5 worm cellular contexts compared by ENCODE assay signal in the genomic region with DNA sequence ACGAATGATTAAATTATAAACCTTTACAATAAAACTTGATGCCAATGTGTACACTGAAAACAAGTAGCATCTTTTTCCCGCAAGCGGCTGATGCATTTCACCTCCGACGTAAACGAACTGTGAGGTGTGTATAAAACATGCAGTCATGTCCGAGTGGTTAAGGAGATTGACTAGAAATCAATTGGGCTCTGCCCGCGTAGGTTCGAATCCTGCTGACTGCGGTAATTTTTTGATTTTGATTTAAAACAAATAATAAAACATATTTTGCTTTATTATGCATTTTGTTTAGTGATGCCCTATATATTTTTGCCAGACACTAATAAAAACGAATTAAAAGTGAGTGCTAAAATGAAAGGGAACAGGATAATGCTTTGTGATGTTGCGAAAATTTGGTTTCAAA.
TF ChIP-seq lines count a peak whose summit lies in the region.

No protein-coding gene starts in this region.

TF ChIP-seq in whole organism, L1 larva, 84 proteins besides CTCF, POLR2A, EP300 and RAD21 (continues in another document):
- TF ChIP-seq elt-3 (tag; optimal IDR thresholded peaks at IDR 0.05; lab: Kevin White, UChicago) (no peak), nhr-19 (GFP tag; conservative IDR thresholded peaks at IDR 0.05; lab: Robert Waterston, UW) (peak; percentile 39; the same call in 1 of the 2 replicates), fkh-10 (GFP tag; optimal IDR thresholded peaks at IDR 0.05; lab: Kevin White, UChicago) (no peak), skn-1 (tag; optimal IDR thresholded peaks at IDR 0.05; lab: Kevin White, UChicago) (peak; percentile 15), unc-98 (GFP tag; IDR thresholded peaks at IDR 0.05; lab: Robert Waterston, UW) (no peak), nhr-11 (tag; optimal IDR thresholded peaks at IDR 0.05; lab: Kevin White, UChicago) (no peak), snu-23 (GFP tag; optimal IDR thresholded peaks at IDR 0.05; lab: Kevin White, UChicago) (peak; percentile 72), sup-37 (GFP tag; optimal IDR thresholded peaks at IDR 0.05; lab: Kevin White, UChicago) (no peak), lin-14 (GFP tag; optimal IDR thresholded peaks at IDR 0.05; lab: Kevin White, UChicago) (peak; percentile 27), grh-1 (GFP tag; IDR thresholded peaks at IDR 0.05; lab: Robert Waterston, UW) (no peak), nhr-76 (tag; optimal IDR thresholded peaks at IDR 0.05; lab: Kevin White, UChicago) (no peak), dsc-1 (tag; optimal IDR thresholded peaks at IDR 0.05; lab: Kevin White, UChicago) (peak; percentile 47), mep-1 (tag; optimal IDR thresholded peaks at IDR 0.05; lab: Kevin White, UChicago) (peak; percentile 47), lir-3 (tag; optimal IDR thresholded peaks at IDR 0.05; lab: Kevin White, UChicago; ENCODE audit: poor library complexity) (peak; percentile 20), irx-1 (tag; optimal IDR thresholded peaks at IDR 0.05; lab: Kevin White, UChicago) (peak; percentile 9), nhr-77 (tag; optimal IDR thresholded peaks at IDR 0.05; lab: Kevin White, UChicago) (no peak), unc-62 (GFP tag; optimal IDR thresholded peaks at IDR 0.05; lab: Kevin White, UChicago) (no peak)

TF ChIP-seq in whole organism, L3 larva, 47 proteins besides CTCF, POLR2A, EP300 and RAD21:
- TF ChIP-seq pha-4 (tag; optimal IDR thresholded peaks at IDR 0.05; lab: Kevin White, UChicago) (peak; percentile 57), mml-1 (tag; optimal IDR thresholded peaks at IDR 0.05; lab: Kevin White, UChicago) (no peak), nfya-1 (tag; optimal IDR thresholded peaks at IDR 0.05; lab: Kevin White, UChicago; ENCODE audit: insufficient read depth) (peak; percentile 25), ceh-28 (tag; optimal IDR thresholded peaks at IDR 0.05; lab: Kevin White, UChicago) (peak; percentile 16), lin-39 (tag; optimal IDR thresholded peaks at IDR 0.05; lab: Kevin White, UChicago) (peak; percentile 26), elt-3 (tag; optimal IDR thresholded peaks at IDR 0.05; lab: Kevin White, UChicago) (peak in 1 of 3 experiments; percentile 35), elt-2 (tag; optimal IDR thresholded peaks at IDR 0.05; lab: Kevin White, UChicago) (peak; percentile 13), pqm-1 (tag; optimal IDR thresholded peaks at IDR 0.05; lab: Kevin White, UChicago) (peak; percentile 10), fkh-10 (GFP tag; optimal IDR thresholded peaks at IDR 0.05; lab: Kevin White, UChicago) (no peak), daf-12 (tag; optimal IDR thresholded peaks at IDR 0.05; lab: Kevin White, UChicago) (no peak), hmg-11 (tag; optimal IDR thresholded peaks at IDR 0.05; lab: Kevin White, UChicago) (peak; percentile 43)
TF ChIP-seq in whole organism, L3 larva: peak in this region for 8.

TF ChIP-seq in whole organism, early embryonic, 17 proteins besides CTCF, POLR2A, EP300 and RAD21:
- no peak for TF ChIP-seq tra-4 (tag; optimal IDR thresholded peaks at IDR 0.05; lab: Kevin White, UChicago)
- TF ChIP-seq tbx-37 (GFP tag; conservative IDR thresholded peaks at IDR 0.05; lab: Robert Waterston, UW), result no peak
- no peak for TF ChIP-seq B0310.2 (tag; optimal IDR thresholded peaks at IDR 0.05; lab: Kevin White, UChicago)
- TF ChIP-seq ceh-36 (tag; optimal IDR thresholded peaks at IDR 0.05; lab: Kevin White, UChicago), result peak; percentile 56
- no peak for TF ChIP-seq flt-1 (GFP tag; IDR thresholded peaks at IDR 0.05; lab: Robert Waterston, UW)
- TF ChIP-seq ama-1 (optimal IDR thresholded peaks at IDR 0.05; lab: Kevin White, UChicago), result no peak
- TF ChIP-seq ets-7 (tag; optimal IDR thresholded peaks at IDR 0.05; lab: Kevin White, UChicago), result peak; percentile 9
- no peak for TF ChIP-seq hmg-4 (GFP tag; optimal IDR thresholded peaks at IDR 0.05; lab: Kevin White, UChicago)
- no peak for TF ChIP-seq aly-1 (tag; optimal IDR thresholded peaks at IDR 0.05; lab: Kevin White, UChicago)
- peak; percentile 6 for TF ChIP-seq F13C5.2 (tag; optimal IDR thresholded peaks at IDR 0.05; lab: Kevin White, UChicago)
- peak; percentile 66; the same call in 1 of the 2 replicates for TF ChIP-seq tbx-11 (GFP tag; IDR thresholded peaks at IDR 0.05; lab: Robert Waterston, UW)
- peak; percentile 54 for TF ChIP-seq ceh-13 (GFP tag; optimal IDR thresholded peaks at IDR 0.05; lab: Kevin White, UChicago)
- TF ChIP-seq pes-1 (GFP tag; IDR thresholded peaks at IDR 0.05; lab: Robert Waterston, UW), result peak; percentile 82
- no peak for TF ChIP-seq hmbx-1 (tag; optimal IDR thresholded peaks at IDR 0.05; lab: Kevin White, UChicago)
- peak; percentile 33 for TF ChIP-seq hnd-1 (tag; optimal IDR thresholded peaks at IDR 0.05; lab: Kevin White, UChicago)
- no peak; the same call in 1 of the 2 replicates for TF ChIP-seq scrt-1 (GFP tag; IDR thresholded peaks at IDR 0.05; lab: Robert Waterston, UW)
- no peak for TF ChIP-seq sea-1 (GFP tag; conservative IDR thresholded peaks at IDR 0.05; lab: Robert Waterston, UW)

TF ChIP-seq in whole organism, midembryonic, 9 proteins besides CTCF, POLR2A, EP300 and RAD21:
- no peak for TF ChIP-seq ref-1 (GFP tag; conservative IDR thresholded peaks at IDR 0.05; lab: Robert Waterston, UW)
- TF ChIP-seq tab-1 (GFP tag; IDR thresholded peaks at IDR 0.05; lab: Robert Waterston, UW), result no peak
- TF ChIP-seq T22C8.4 (GFP tag; IDR thresholded peaks at IDR 0.05; lab: Robert Waterston, UW), result peak; percentile 82
- TF ChIP-seq ztf-23 (GFP tag; IDR thresholded peaks at IDR 0.05; lab: Robert Waterston, UW), result peak; percentile 79
- no peak for TF ChIP-seq ztf-29 (GFP tag; IDR thresholded peaks at IDR 0.05; lab: Robert Waterston, UW)
- TF ChIP-seq med-1 (GFP tag; optimal IDR thresholded peaks at IDR 0.05; lab: Kevin White, UChicago; ENCODE audit: insufficient read depth), result peak; percentile 20
- TF ChIP-seq flt-1 (GFP tag; IDR thresholded peaks at IDR 0.05; lab: Robert Waterston, UW), result peak; percentile 83
- TF ChIP-seq cog-1 (tag; optimal IDR thresholded peaks at IDR 0.05; lab: Kevin White, UChicago), result peak; percentile 38
- no peak for TF ChIP-seq klf-2 (GFP tag; conservative IDR thresholded peaks at IDR 0.05; lab: Robert Waterston, UW)

TF ChIP-seq in whole organism, young adult, 124 proteins besides CTCF, POLR2A, EP300 and RAD21 (continues in another document):
- TF ChIP-seq egrh-3 (GFP tag; IDR thresholded peaks at IDR 0.05; lab: Robert Waterston, UW), result no peak
- TF ChIP-seq B0019.2 (GFP tag; conservative IDR thresholded peaks at IDR 0.05; lab: Robert Waterston, UW), result no peak
- peak; percentile 43 for TF ChIP-seq chd-7 (tag; optimal IDR thresholded peaks at IDR 0.05; lab: Kevin White, UChicago)
- TF ChIP-seq lsy-27 (tag; optimal IDR thresholded peaks at IDR 0.05; lab: Kevin White, UChicago; ENCODE audit: borderline replicate concordance, insufficient read depth), result peak; percentile 45
- TF ChIP-seq Y53F4B.3 (GFP tag; IDR thresholded peaks at IDR 0.05; lab: Robert Waterston, UW), result no peak
- TF ChIP-seq F49E8.2 (tag; optimal IDR thresholded peaks at IDR 0.05; lab: Kevin White, UChicago; ENCODE audit: insufficient read depth), result peak; percentile 2
- no peak for TF ChIP-seq egl-18 (GFP tag; IDR thresholded peaks at IDR 0.05; lab: Robert Waterston, UW)
- no peak for TF ChIP-seq ztf-22 (GFP tag; optimal IDR thresholded peaks at IDR 0.05; lab: Kevin White, UChicago)
- TF ChIP-seq athp-1 (tag; optimal IDR thresholded peaks at IDR 0.05; lab: Kevin White, UChicago), result no peak
- TF ChIP-seq ceh-100 (GFP tag; IDR thresholded peaks at IDR 0.05; lab: Robert Waterston, UW), result peak; percentile 50; the same call in 1 of the 2 replicates
- TF ChIP-seq sea-2 (GFP tag; IDR thresholded peaks at IDR 0.05; lab: Robert Waterston, UW), result no peak
- no peak for TF ChIP-seq nhr-120 (GFP tag; IDR thresholded peaks at IDR 0.05; lab: Robert Waterston, UW)
- TF ChIP-seq sptf-2 (GFP tag; optimal IDR thresholded peaks at IDR 0.05; lab: Kevin White, UChicago), result no peak
- no peak for TF ChIP-seq madf-3 (GFP tag; IDR thresholded peaks at IDR 0.05; lab: Robert Waterston, UW)
- TF ChIP-seq ztf-26 (tag; optimal IDR thresholded peaks at IDR 0.05; lab: Kevin White, UChicago), result peak; percentile 2
- no peak for TF ChIP-seq tbx-9 (tag; optimal IDR thresholded peaks at IDR 0.05; lab: Kevin White, UChicago; ENCODE audit: borderline replicate concordance)
- TF ChIP-seq mel-28 (tag; optimal IDR thresholded peaks at IDR 0.05; lab: Kevin White, UChicago; ENCODE audit: borderline replicate concordance), result peak; percentile 18
- TF ChIP-seq unc-130 (GFP tag; optimal IDR thresholded peaks at IDR 0.05; lab: Kevin White, UChicago), result peak; percentile 32
- no peak for TF ChIP-seq ztf-3 (GFP tag; optimal IDR thresholded peaks at IDR 0.05; lab: Kevin White, UChicago)
- no peak for TF ChIP-seq lin-54 (GFP tag; optimal IDR thresholded peaks at IDR 0.05; lab: Kevin White, UChicago)
- TF ChIP-seq hmg-20 (GFP tag; IDR thresholded peaks at IDR 0.05; lab: Robert Waterston, UW), result no peak
- TF ChIP-seq F23B12.7 (tag; optimal IDR thresholded peaks at IDR 0.05; lab: Kevin White, UChicago; ENCODE audit: insufficient read depth), result peak; percentile 76
- TF ChIP-seq lin-35 (GFP tag; optimal IDR thresholded peaks at IDR 0.05; lab: Kevin White, UChicago), result peak in 1 of 3 experiments; percentile 60
- peak; percentile 82 for TF ChIP-seq nhr-90 (tag; optimal IDR thresholded peaks at IDR 0.05; lab: Kevin White, UChicago)
- TF ChIP-seq ZK185.1 (tag; optimal IDR thresholded peaks at IDR 0.05; lab: Kevin White, UChicago; ENCODE audit: poor library complexity, severe bottlenecking), result peak; percentile 74
- TF ChIP-seq F52B5.7 (tag; optimal IDR thresholded peaks at IDR 0.05; lab: Kevin White, UChicago), result no peak
- no peak for TF ChIP-seq ceh-27 (GFP tag; optimal IDR thresholded peaks at IDR 0.05; lab: Kevin White, UChicago)
- peak; percentile 97 for TF ChIP-seq tbp1 (GFP tag; optimal IDR thresholded peaks at IDR 0.05; lab: Kevin White, UChicago)
- no peak for TF ChIP-seq ama-1 (optimal IDR thresholded peaks at IDR 0.05; lab: Kevin White, UChicago)
- TF ChIP-seq ama-1 (GFP tag; optimal IDR thresholded peaks at IDR 0.05; lab: Kevin White, UChicago), result peak; percentile 85
- TF ChIP-seq die-1 (tag; optimal IDR thresholded peaks at IDR 0.05; lab: Kevin White, UChicago), result peak; percentile 80
- TF ChIP-seq unc-62 (GFP tag; optimal IDR thresholded peaks at IDR 0.05; lab: Kevin White, UChicago), result no peak
- no peak for TF ChIP-seq repo-1 (tag; optimal IDR thresholded peaks at IDR 0.05; lab: Kevin White, UChicago)
- peak; percentile 57 for TF ChIP-seq rcor-1 (GFP tag; IDR thresholded peaks at IDR 0.05; lab: Robert Waterston, UW)
- TF ChIP-seq B0035.1 (tag; optimal IDR thresholded peaks at IDR 0.05; lab: Kevin White, UChicago), result peak; percentile 23
- no peak for TF ChIP-seq lin-26 (GFP tag; IDR thresholded peaks at IDR 0.05; lab: Robert Waterston, UW)
- peak; percentile 17 for TF ChIP-seq F57A8.1 (GFP tag; optimal IDR thresholded peaks at IDR 0.05; lab: Kevin White, UChicago)
- peak; percentile 84 for TF ChIP-seq T26A5.8 (tag; optimal IDR thresholded peaks at IDR 0.05; lab: Kevin White, UChicago)
- TF ChIP-seq ets-4 (GFP tag; optimal IDR thresholded peaks at IDR 0.05; lab: Kevin White, UChicago), result no peak
